Fruit fly (Drosophila melanogaster) whole organism, prepupa: ENCODE results near the gene gry.

Source experiments
- CG10631 ChIP-seq: fragments of 200-800 bp; sonication (Bioruptor generic); optimal IDR thresholded peaks from 2 replicates; lab custom pipeline; 2016; ENCODE audit warnings: missing biosample characterization, missing genetic modification characterization
- CG31627 ChIP-seq: fragments of 200-800 bp; sonication (Bioruptor generic); optimal IDR thresholded peaks from 3 replicates; lab custom pipeline; 2016; ENCODE audit warnings: missing biosample characterization, missing genetic modification characterization
- CG9139 ChIP-seq: fragments of 200-800 bp; sonication (Bioruptor generic); optimal IDR thresholded peaks from 3 replicates; lab custom pipeline; 2017; ENCODE audit warnings: missing biosample characterization, mild to moderate bottlenecking, missing genetic modification characterization
- Ets96B ChIP-seq: fragments of 200-800 bp; optimal IDR thresholded peaks from 2 replicates; lab custom pipeline; 2019; ENCODE audit warnings: missing biosample characterization, mild to moderate bottlenecking, missing genetic modification characterization, moderate library complexity
- Hr4 ChIP-seq: fragments of 200-800 bp; sonication (Bioruptor generic); optimal IDR thresholded peaks from 3 replicates; lab custom pipeline; 2016; ENCODE audit warnings: missing biosample characterization, missing genetic modification characterization
- Sox15 ChIP-seq: fragments of 200-800 bp; sonication (Bioruptor generic); optimal IDR thresholded peaks from 3 replicates; lab custom pipeline; 2016; ENCODE audit warnings: missing biosample characterization, missing genetic modification characterization
- fkh ChIP-seq: fragments of 200-800 bp; sonication (Bioruptor generic); optimal IDR thresholded peaks from 3 replicates; lab custom pipeline; 2017; ENCODE audit warnings: missing biosample characterization, mild to moderate bottlenecking, missing genetic modification characterization, moderate library complexity

DNA sequence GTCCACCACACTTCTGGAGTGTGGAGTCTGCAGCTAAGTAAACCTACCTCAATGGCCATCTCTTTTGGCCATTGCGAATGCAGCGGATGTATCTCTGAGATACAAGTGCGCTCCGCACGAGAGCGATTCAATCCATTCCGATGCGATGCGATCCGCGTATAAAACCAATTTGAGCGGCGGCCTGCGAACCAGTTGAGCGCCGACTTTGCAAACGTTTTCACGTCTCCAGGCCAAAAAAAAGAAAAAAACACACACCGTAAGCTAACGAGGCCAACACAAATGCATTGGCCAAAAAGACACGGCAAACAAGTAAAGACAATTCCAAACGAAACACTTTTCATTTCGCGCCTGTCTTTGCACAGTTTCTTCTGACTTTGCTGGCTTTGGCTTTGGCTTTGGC, 58.8 kb downstream of the gry start, which contains the start of gene ckd:
- TF ChIP-seq Hr4 (GFP tag; lab: Kevin White, UChicago) (no peak), Sox15 (no peak), Ets96B (no peak), CG10631 (GFP tag; lab: Kevin White, UChicago) (no peak), CG9139 (GFP tag; lab: Kevin White, UChicago) (no peak), CG31627 (no peak), fkh (GFP tag; lab: Kevin White, UChicago) (no peak)
